Worm (Caenorhabditis elegans) whole organism, L4 larva: ENCODE results near the gene ubh-3.

Source experiments
- ceh-82 ChIP-seq: sonication (generic microtip); optimal IDR thresholded peaks from 2 replicates; lab custom pipeline; 2017; ENCODE audit warnings: missing biosample characterization, missing genetic modification characterization
- dve-1 ChIP-seq: sonication (generic microtip); optimal IDR thresholded peaks from 2 replicates; lab custom pipeline; 2017; ENCODE audit warnings: antibody characterized with exemption, mild to moderate bottlenecking, missing genetic modification characterization, missing compliant biosample characterization; ENCODE audit not compliant: insufficient read depth
- jun-1 ChIP-seq: fragments of 150-350 bp; optimal IDR thresholded peaks from 2 replicates; lab custom pipeline; 2014; ENCODE audit warnings: missing biosample characterization, missing genetic modification reagents, missing genetic modification characterization
- saeg-2 ChIP-seq: fragments of 200-800 bp; sonication (Bioruptor generic); IDR thresholded peaks from 2 replicates; pipeline ENCODE4 v1.3.6; 2022; ENCODE audit warnings: missing genetic modification reagents, missing genetic modification characterization, missing compliant biosample characterization
- ztf-7 ChIP-seq: fragments of 150-350 bp; optimal IDR thresholded peaks from 2 replicates; lab custom pipeline; 2014; ENCODE audit warnings: missing biosample characterization, missing genetic modification characterization

- no peak for TF ChIP-seq ceh-82 (tag; lab: Kevin White, UChicago)
- no peak for TF ChIP-seq dve-1 (tag; lab: Kevin White, UChicago)
- TF ChIP-seq saeg-2 (GFP tag; lab: Robert Waterston, UW) = no peak
- no peak for TF ChIP-seq jun-1 (tag; lab: Kevin White, UChicago)
- no peak for TF ChIP-seq ztf-7
These were observed 48.4 kb upstream of the ubh-3 start, which contains the start of gene spp-27 for ce11 chrV:6557035-6557434.
